Worm (Caenorhabditis elegans): ENCODE results near the gene W06D11.1.

- TF ChIP-seq tab-1 (GFP tag; IDR thresholded peaks at IDR 0.05) (no peak), ztf-23 (GFP tag; IDR thresholded peaks at IDR 0.05) (no peak), ztf-29 (GFP tag; IDR thresholded peaks at IDR 0.05) (no peak), cog-1 (tag; optimal IDR thresholded peaks at IDR 0.05) (no peak)
These were observed 3.8 kb upstream of the W06D11.1 start, which contains the start of gene C04B4.4 for ce11 chrX:12290539-12290938.
